Fruit fly (Drosophila melanogaster) whole organism, embryonic: ENCODE results near the gene Jhbp11.
A peak's percentile ranks its signal among the peaks of the same experiment; 100 is the strongest.

Source experiments
- Antp ChIP-seq: fragments of 200-800 bp; sonication (Bioruptor generic); optimal IDR thresholded peaks from 3 replicates; lab custom pipeline; 2016; ENCODE audit warnings: missing biosample characterization, missing genetic modification characterization
- CG1024 ChIP-seq: fragments of 200-800 bp; sonication (Bioruptor generic); IDR thresholded peaks from 2 replicates; pipeline ENCODE4 v1.3.6; 2022; ENCODE audit warnings: missing biosample characterization, missing genetic modification characterization
- CG10321 ChIP-seq: fragments of 200-800 bp; sonication (Bioruptor generic); IDR thresholded peaks from 2 replicates; pipeline ENCODE4 v1.3.6; 2022; ENCODE audit warnings: missing biosample characterization, missing genetic modification characterization
- CG10654 ChIP-seq: fragments of 200-800 bp; sonication (Bioruptor generic); optimal IDR thresholded peaks from 2 replicates; lab custom pipeline; 2016; ENCODE audit warnings: missing biosample characterization, missing genetic modification characterization
- CG11723 ChIP-seq: fragments of 200-800 bp; sonication (Bioruptor generic); optimal IDR thresholded peaks from 2 replicates; lab custom pipeline; 2017; ENCODE audit warnings: missing biosample characterization, mild to moderate bottlenecking, missing genetic modification characterization
- CG12391 ChIP-seq: fragments of 200-800 bp; sonication (Bioruptor generic); optimal IDR thresholded peaks from 3 replicates; lab custom pipeline; 2018; ENCODE audit warnings: missing biosample characterization, mild to moderate bottlenecking, missing genetic modification characterization, moderate library complexity
- CG15601 ChIP-seq: fragments of 200-800 bp; sonication (Bioruptor generic); optimal IDR thresholded peaks from 3 replicates; lab custom pipeline; 2019; ENCODE audit warnings: missing biosample characterization, mild to moderate bottlenecking, missing genetic modification characterization, moderate library complexity
- CG1602 ChIP-seq: fragments of 200-800 bp; sonication (Bioruptor generic); optimal IDR thresholded peaks from 3 replicates; lab custom pipeline; 2016; ENCODE audit warnings: missing biosample characterization, missing genetic modification characterization
- CG17568 ChIP-seq: fragments of 200-800 bp; sonication (Bioruptor generic); optimal IDR thresholded peaks from 2 replicates; lab custom pipeline; 2018; ENCODE audit warnings: missing biosample characterization, mild to moderate bottlenecking, missing genetic modification characterization, moderate library complexity
- CG17612 ChIP-seq: fragments of 200-800 bp; sonication (Bioruptor generic); IDR thresholded peaks from 2 replicates; pipeline ENCODE4 v1.3.6; 2022; ENCODE audit warnings: missing biosample characterization, missing genetic modification characterization
- CG17802 ChIP-seq: fragments of 200-800 bp; sonication (Bioruptor generic); optimal IDR thresholded peaks from 2 replicates; lab custom pipeline; 2018; ENCODE audit warnings: missing biosample characterization, mild to moderate bottlenecking, missing genetic modification characterization, moderate library complexity
- CG17912 ChIP-seq: fragments of 200-800 bp; sonication (Bioruptor generic); optimal IDR thresholded peaks from 2 replicates; lab custom pipeline; 2018; ENCODE audit warnings: missing biosample characterization, mild to moderate bottlenecking, missing genetic modification characterization
- CG30020 ChIP-seq: fragments of 200-800 bp; optimal IDR thresholded peaks from 2 replicates; lab custom pipeline; 2019; ENCODE audit warnings: missing biosample characterization, mild to moderate bottlenecking, missing genetic modification characterization, moderate library complexity
- CG30431 ChIP-seq: fragments of 200-800 bp; sonication (Bioruptor generic); optimal IDR thresholded peaks from 2 replicates; lab custom pipeline; 2017; ENCODE audit warnings: missing biosample characterization, missing genetic modification characterization
- CG31441 ChIP-seq: fragments of 200-800 bp; sonication (Bioruptor generic); IDR thresholded peaks from 2 replicates; pipeline ENCODE4 v1.3.6; 2022; ENCODE audit warnings: missing biosample characterization, missing genetic modification characterization
- CG32772 ChIP-seq: fragments of 200-800 bp; sonication (Bioruptor generic); IDR thresholded peaks from 2 replicates; pipeline ENCODE4 v1.3.6; 2022; ENCODE audit warnings: missing biosample characterization, missing genetic modification characterization
- CG33213 ChIP-seq: fragments of 200-800 bp; sonication (Bioruptor generic); optimal IDR thresholded peaks from 3 replicates; lab custom pipeline; 2016; ENCODE audit warnings: missing biosample characterization, missing genetic modification characterization
- CG3995 ChIP-seq: fragments of 200-800 bp; sonication (Bioruptor generic); optimal IDR thresholded peaks from 3 replicates; lab custom pipeline; 2016; ENCODE audit warnings: missing biosample characterization, missing genetic modification characterization
- CG4730 ChIP-seq: fragments of 200-800 bp; sonication (Bioruptor generic); IDR thresholded peaks from 2 replicates; pipeline ENCODE4 v1.3.6; 2022; ENCODE audit warnings: missing biosample characterization, missing genetic modification characterization
- CG5180 ChIP-seq: fragments of 200-800 bp; sonication (Bioruptor generic); optimal IDR thresholded peaks from 3 replicates; lab custom pipeline; 2017; ENCODE audit warnings: missing biosample characterization, missing genetic modification characterization, mild to moderate bottlenecking, moderate library complexity, missing genetic modification reagents
- CG5245 ChIP-seq: fragments of 200-800 bp; sonication (Bioruptor generic); optimal IDR thresholded peaks from 3 replicates; lab custom pipeline; 2016; ENCODE audit warnings: missing biosample characterization, missing genetic modification characterization
- CG6654 ChIP-seq: fragments of 200-800 bp; sonication (Bioruptor generic); optimal IDR thresholded peaks from 2 replicates; lab custom pipeline; 2017; ENCODE audit warnings: missing biosample characterization, mild to moderate bottlenecking, missing genetic modification characterization
- CG7556 ChIP-seq: fragments of 200-800 bp; sonication (Bioruptor generic); optimal IDR thresholded peaks from 2 replicates; lab custom pipeline; 2017; ENCODE audit warnings: missing biosample characterization, mild to moderate bottlenecking, missing genetic modification characterization
- CG7839 ChIP-seq: fragments of 200-800 bp; sonication (Bioruptor generic); optimal IDR thresholded peaks from 3 replicates; lab custom pipeline; 2018; ENCODE audit warnings: missing biosample characterization, mild to moderate bottlenecking, missing genetic modification characterization, moderate library complexity
- CG7963 ChIP-seq: fragments of 200-800 bp; sonication (Bioruptor generic); IDR thresholded peaks from 3 replicates; pipeline ENCODE4 v1.3.6; 2022; ENCODE audit warnings: missing biosample characterization, missing genetic modification characterization; ENCODE audit not compliant: partially characterized antibody
- Doc2 ChIP-seq: fragments of 200-800 bp; sonication (Bioruptor generic); IDR thresholded peaks from 2 replicates; pipeline ENCODE4 v1.3.6; 2022; ENCODE audit warnings: missing biosample characterization, missing genetic modification characterization
- Dp ChIP-seq: fragments of 200-800 bp; sonication (Bioruptor generic); optimal IDR thresholded peaks from 2 replicates; lab custom pipeline; 2018; ENCODE audit warnings: missing biosample characterization, mild to moderate bottlenecking, missing genetic modification characterization, moderate library complexity
- H15 ChIP-seq: fragments of 200-800 bp; sonication (Bioruptor generic); IDR thresholded peaks from 3 replicates; pipeline ENCODE4 v1.3.6; 2022; ENCODE audit warnings: missing biosample characterization, missing genetic modification characterization
- Hr39 ChIP-seq: fragments of >200 bp; optimal IDR thresholded peaks from 2 replicates; lab custom pipeline; 2017
- Jarid2 ChIP-seq: fragments of 200-800 bp; sonication (Bioruptor generic); optimal IDR thresholded peaks from 3 replicates; lab custom pipeline; 2017; ENCODE audit warnings: mild to moderate bottlenecking, missing biosample characterization, missing genetic modification reagents, missing genetic modification characterization
- Lpt ChIP-seq: fragments of >200 bp; optimal IDR thresholded peaks from 2 replicates; lab custom pipeline; 2018; ENCODE audit warnings: missing biosample characterization, missing genetic modification characterization
- Nf-YA ChIP-seq: fragments of 200-800 bp; sonication (Bioruptor generic); IDR thresholded peaks from 2 replicates; pipeline ENCODE4 v1.3.6; 2022; ENCODE audit warnings: missing biosample characterization, missing genetic modification characterization
- Opbp ChIP-seq: fragments of 200-800 bp; sonication (Bioruptor generic); IDR thresholded peaks from 3 replicates; pipeline ENCODE4 v1.3.6; 2022; ENCODE audit warnings: missing biosample characterization, missing genetic modification characterization; ENCODE audit not compliant: partially characterized antibody
- Poxn ChIP-seq: fragments of 200-800 bp; sonication (Bioruptor generic); IDR thresholded peaks from 2 replicates; pipeline ENCODE4 v1.3.6; 2022; ENCODE audit warnings: missing biosample characterization, missing genetic modification characterization
- Xrp1 ChIP-seq: fragments of 200-800 bp; sonication (Bioruptor generic); IDR thresholded peaks from 2 replicates; pipeline ENCODE4 v1.3.6; 2022; ENCODE audit warnings: missing biosample characterization, missing genetic modification characterization
- ato ChIP-seq: fragments of 200-800 bp; sonication (Bioruptor generic); IDR thresholded peaks from 2 replicates; pipeline ENCODE4 v1.3.6; 2022; ENCODE audit warnings: missing biosample characterization, missing genetic modification characterization; ENCODE audit not compliant: partially characterized antibody
- bbx ChIP-seq: fragments of 200-800 bp; sonication (Bioruptor generic); IDR thresholded peaks from 2 replicates; pipeline ENCODE4 v1.3.6; 2022; ENCODE audit warnings: missing biosample characterization, missing genetic modification characterization; ENCODE audit not compliant: partially characterized antibody
- ci ChIP-seq: fragments of 200-800 bp; sonication (Bioruptor generic); IDR thresholded peaks from 3 replicates; pipeline ENCODE4 v1.3.6; 2022; ENCODE audit warnings: missing biosample characterization, missing genetic modification characterization
- dan ChIP-seq: fragments of 200-800 bp; sonication (Bioruptor generic); IDR thresholded peaks from 2 replicates; pipeline ENCODE4 v1.3.6; 2022; ENCODE audit warnings: missing biosample characterization, missing genetic modification characterization
- eyg ChIP-seq: fragments of 200-800 bp; sonication (Bioruptor generic); optimal IDR thresholded peaks from 3 replicates; lab custom pipeline; 2016; ENCODE audit warnings: missing biosample characterization, missing genetic modification characterization
- gro ChIP-seq: fragments of 200-800 bp; sonication (Bioruptor generic); optimal IDR thresholded peaks from 2 replicates; lab custom pipeline; 2016; ENCODE audit warnings: missing biosample characterization, missing genetic modification characterization
- kay ChIP-seq: fragments of 200-800 bp; sonication (Bioruptor generic); optimal IDR thresholded peaks from 2 replicates; lab custom pipeline; 2016; ENCODE audit warnings: missing biosample characterization, missing genetic modification characterization
- pros ChIP-seq: fragments of 200-800 bp; sonication (Bioruptor generic); optimal IDR thresholded peaks from 3 replicates; lab custom pipeline; 2019; ENCODE audit warnings: missing biosample characterization, mild to moderate bottlenecking, missing genetic modification characterization, moderate library complexity
- tll ChIP-seq, 2 experiments: fragments of 200-800 bp in 1 of 2; fragments of >200 bp in 1 of 2; sonication (Bioruptor generic) in 1 of 2; optimal IDR thresholded peaks; 2 replicates each; lab custom pipeline; 2017 to 2019; ENCODE audit warnings: missing biosample characterization in 2 of 2, missing genetic modification characterization in 2 of 2, mild to moderate bottlenecking in 1 of 2, moderate library complexity in 1 of 2
- twi ChIP-seq: fragments of 200-800 bp; optimal IDR thresholded peaks from 2 replicates; lab custom pipeline; 2019; ENCODE audit warnings: missing biosample characterization, mild to moderate bottlenecking, missing genetic modification characterization, moderate library complexity
- vvl ChIP-seq: fragments of 200-800 bp; sonication (Bioruptor generic); IDR thresholded peaks from 2 replicates; pipeline ENCODE4 v1.3.6; 2022; ENCODE audit warnings: missing biosample characterization, missing genetic modification characterization
- wek ChIP-seq: fragments of 200-800 bp; sonication (Bioruptor generic); optimal IDR thresholded peaks from 3 replicates; lab custom pipeline; 2018; ENCODE audit warnings: missing biosample characterization, mild to moderate bottlenecking, missing genetic modification characterization, moderate library complexity
- wor ChIP-seq: fragments of 200-800 bp; sonication (Bioruptor generic); IDR thresholded peaks from 2 replicates; pipeline ENCODE4 v1.3.6; 2022; ENCODE audit warnings: missing biosample characterization, missing genetic modification characterization
- zfh1 ChIP-seq: fragments of 200-800 bp; sonication (Bioruptor generic); IDR thresholded peaks from 3 replicates; pipeline ENCODE4 v1.3.6; 2022; ENCODE audit warnings: missing biosample characterization, missing genetic modification characterization

The Jhbp11 gene

dm6 chr3R:27111784-27112602, 11.0 kb downstream of the Jhbp11 start, which contains the start of the genes gb and CG5815 (continued):
- peak; percentile 37 for TF ChIP-seq Dp (GFP tag; lab: Kevin White, UChicago)
- TF ChIP-seq CG32772 (GFP tag; lab: Robert Waterston, UW): peak; percentile 87
- TF ChIP-seq CG30020: peak; percentile 71
- TF ChIP-seq wek: no peak
- TF ChIP-seq CG5245 (GFP tag; lab: Kevin White, UChicago): peak; percentile 86
- peak; percentile 79 for TF ChIP-seq CG15601 (tag; lab: Kevin White, UChicago)
- TF ChIP-seq Hr39 (lab: Kevin White, UChicago): no peak
- TF ChIP-seq CG1024 (GFP tag; lab: Robert Waterston, UW): peak; percentile 70; the same call in 1 of the 2 replicates
- peak in 1 of 2 experiments; percentile 3 for TF ChIP-seq tll (GFP tag; optimal IDR thresholded peaks at IDR 0.05; lab: Kevin White, UChicago)
- peak; percentile 86 for TF ChIP-seq Opbp (GFP tag; lab: Robert Waterston, UW)
- TF ChIP-seq CG17912 (GFP tag; lab: Kevin White, UChicago): peak; percentile 66
- TF ChIP-seq Lpt (GFP tag; lab: Kevin White, UChicago): no peak
- TF ChIP-seq Antp (GFP tag; lab: Kevin White, UChicago): peak; percentile 51
- TF ChIP-seq Nf-YA (GFP tag; lab: Robert Waterston, UW): peak; percentile 70
- TF ChIP-seq eyg: no peak
- TF ChIP-seq CG10321 (GFP tag; lab: Robert Waterston, UW): peak; percentile 65
- peak; percentile 88 for TF ChIP-seq CG7839 (tag; lab: Kevin White, UChicago)
- peak; percentile 89 for TF ChIP-seq CG30431
- TF ChIP-seq CG7556: peak; percentile 86
- TF ChIP-seq CG1602: peak; percentile 91
- TF ChIP-seq CG10654: peak; percentile 86
- no peak for TF ChIP-seq pros (GFP tag; lab: Kevin White, UChicago)
- TF ChIP-seq twi (tag; lab: Kevin White, UChicago): peak; percentile 79
- peak; percentile 95 for TF ChIP-seq Xrp1
- no peak for TF ChIP-seq Doc2 (GFP tag; lab: Robert Waterston, UW)
- TF ChIP-seq Jarid2 (GFP tag; lab: Kevin White, UChicago): peak; percentile 70
- peak; percentile 53 for TF ChIP-seq CG3995 (GFP tag; lab: Kevin White, UChicago)
- no peak for TF ChIP-seq CG11723 (GFP tag; lab: Kevin White, UChicago)
- TF ChIP-seq ci (GFP tag; lab: Robert Waterston, UW): peak; percentile 91
- no peak for TF ChIP-seq CG17568 (GFP tag; lab: Kevin White, UChicago)
- peak; percentile 85 for TF ChIP-seq bbx (GFP tag; lab: Robert Waterston, UW)
- TF ChIP-seq CG7963 (GFP tag; lab: Robert Waterston, UW): peak; percentile 88
- peak; percentile 69 for TF ChIP-seq wor
- peak; percentile 75 for TF ChIP-seq CG17802 (tag; lab: Kevin White, UChicago)
- TF ChIP-seq ato (GFP tag; lab: Robert Waterston, UW): peak; percentile 86
- TF ChIP-seq zfh1 (GFP tag; lab: Robert Waterston, UW): peak; percentile 93
- peak; percentile 82 for TF ChIP-seq CG4730 (GFP tag; lab: Robert Waterston, UW)
- TF ChIP-seq CG12391 (tag; lab: Kevin White, UChicago): peak; percentile 94
- 0 out of 2 replicates have a peak, but pooled peaks have one; percentile 11 for TF ChIP-seq dan (GFP tag; lab: Robert Waterston, UW)
- no peak for TF ChIP-seq CG5180 (GFP tag; lab: Kevin White, UChicago)
- TF ChIP-seq gro (GFP tag; lab: Kevin White, UChicago): peak; percentile 88
- peak; percentile 95 for TF ChIP-seq CG31441
- peak; percentile 88 for TF ChIP-seq CG33213 (GFP tag; lab: Kevin White, UChicago)
- peak; percentile 86 for TF ChIP-seq H15 (GFP tag; lab: Robert Waterston, UW)
- peak; percentile 63; the same call in 1 of the 2 replicates for TF ChIP-seq CG17612
- peak; percentile 93 for TF ChIP-seq vvl (GFP tag; lab: Robert Waterston, UW)
- TF ChIP-seq CG6654 (GFP tag; lab: Kevin White, UChicago): peak; percentile 73
- TF ChIP-seq kay (GFP tag; lab: Kevin White, UChicago): peak; percentile 80
- peak; percentile 77 for TF ChIP-seq Poxn
